Worm (Caenorhabditis elegans) whole organism, L4/young adult: ENCODE results near the gene ZK792.12.

Source experiments
- W03F9.2 ChIP-seq: fragments of 150-350 bp; optimal IDR thresholded peaks from 2 replicates; lab custom pipeline; 2014; ENCODE audit warnings: missing biosample characterization, missing genetic modification characterization
- dao-5 ChIP-seq: sonication (generic microtip); optimal IDR thresholded peaks from 2 replicates; lab custom pipeline; 2016; ENCODE audit warnings: missing genotype, missing genetic modification characterization, moderate library complexity, missing compliant biosample characterization

- TF ChIP-seq W03F9.2 (tag; lab: Kevin White, UChicago) (no peak), dao-5 (tag; lab: Kevin White, UChicago) (no peak)
These were observed 17.5 kb upstream of the ZK792.12 start, which contains the start of gene inx-9 for ce11 chrIV:11676054-11676453.
